Fruit fly (Drosophila melanogaster): Measurements from ENCODE around the gene Pmi.

DNA sequence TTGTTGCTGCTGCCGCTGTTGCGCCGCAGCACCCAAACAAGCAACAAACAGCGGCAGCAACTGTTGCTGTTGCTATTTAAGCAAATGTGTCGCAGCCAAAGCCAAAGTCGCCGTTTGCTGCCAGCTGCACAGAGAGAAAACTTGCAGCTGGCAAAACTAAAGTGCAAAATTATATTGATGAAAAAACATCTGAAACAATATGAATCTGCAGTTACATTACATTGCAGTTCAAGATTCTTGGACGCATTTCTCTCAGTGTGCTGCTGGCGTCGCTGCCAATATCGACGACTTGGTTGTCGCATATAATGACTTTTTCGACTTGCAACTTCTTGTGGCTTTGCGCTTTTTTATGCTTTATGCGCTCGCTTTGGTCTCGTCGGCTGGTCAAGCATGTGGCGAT lies 54.4 kb downstream of the Pmi start:
- TF ChIP-seq psq (GFP tag; optimal IDR thresholded peaks at IDR 0.05) (no peak), B-H2 (GFP tag; optimal IDR thresholded peaks at IDR 0.05) (no peak), tin (GFP tag; optimal IDR thresholded peaks at IDR 0.05) (no peak)

All from whole organism, embryonic.